Worm (Caenorhabditis elegans): ENCODE measurements around the gene cdkl-1.

DNA sequence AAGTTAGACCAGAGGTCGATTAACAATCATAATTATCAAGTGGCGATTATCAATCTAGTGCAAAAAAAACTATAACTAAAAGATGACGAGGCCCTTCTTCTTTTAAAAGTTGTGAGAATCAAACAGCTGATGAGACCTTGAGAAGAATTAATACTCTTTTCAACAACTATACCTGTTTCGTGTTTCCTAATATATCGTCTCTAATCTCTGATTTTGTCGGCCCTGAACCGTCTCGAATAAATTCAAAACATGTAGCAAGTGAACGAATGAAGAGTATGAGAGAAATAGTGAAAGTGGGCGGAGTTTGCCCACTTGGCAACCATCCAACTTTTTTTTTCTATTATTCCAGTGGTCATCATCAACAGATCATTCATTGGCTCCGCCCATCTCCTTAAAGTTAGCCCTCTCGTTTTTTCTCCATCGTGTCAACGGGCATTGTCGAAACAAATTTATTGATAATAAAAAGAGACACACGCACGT is 11.1 kb upstream of the cdkl-1 start, which contains the start of gene Y42A5A.1:
- TF ChIP-seq ama-1 (optimal IDR thresholded peaks at IDR 0.05): no peak
- TF ChIP-seq ama-1 (GFP tag; optimal IDR thresholded peaks at IDR 0.05): no peak
- TF ChIP-seq madf-10 (tag; optimal IDR thresholded peaks at IDR 0.05): no peak
- no peak for TF ChIP-seq F33H1.4 (GFP tag; IDR thresholded peaks at IDR 0.05)
- TF ChIP-seq hsf-1 (GFP tag; IDR thresholded peaks at IDR 0.05): no peak
- no peak for TF ChIP-seq him-1 (tag; optimal IDR thresholded peaks at IDR 0.05)
- TF ChIP-seq lir-1 (GFP tag; conservative IDR thresholded peaks at IDR 0.05): no peak
- no peak for TF ChIP-seq chd-7 (tag; optimal IDR thresholded peaks at IDR 0.05)
- TF ChIP-seq bed-2 (GFP tag; IDR thresholded peaks at IDR 0.05): no peak
- no peak for TF ChIP-seq dpl-1 (GFP tag; optimal IDR thresholded peaks at IDR 0.05)
- TF ChIP-seq hmg-1.2 (GFP tag; IDR thresholded peaks at IDR 0.05): no peak
